Worm (Caenorhabditis elegans): ENCODE data around the gene JC8.4.

DNA sequence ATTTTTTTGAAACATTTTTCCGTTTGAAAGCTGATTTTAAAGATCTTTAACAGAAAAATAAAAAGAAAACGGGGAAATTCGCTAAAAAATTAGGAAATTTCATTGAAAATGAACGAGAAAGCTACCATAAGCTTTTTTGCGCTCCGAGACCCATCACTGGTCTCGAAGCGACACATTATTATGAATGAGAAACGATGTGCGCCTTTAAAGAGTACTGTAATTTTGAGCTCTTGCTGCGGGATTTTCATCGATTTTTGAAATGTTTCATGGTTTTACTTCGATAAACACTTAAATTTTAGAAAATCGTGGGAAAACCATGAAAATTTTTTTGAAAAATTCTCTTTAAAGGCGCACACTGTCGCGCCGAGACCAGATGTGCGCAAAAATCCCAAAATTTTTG, 46.8 kb downstream of the JC8.4 start:
- TF ChIP-seq T22C8.4 (GFP tag; IDR thresholded peaks at IDR 0.05) (no peak), flt-1 (GFP tag; IDR thresholded peaks at IDR 0.05) (no peak)

Data from whole organism, midembryonic.